Worm (Caenorhabditis elegans) whole organism, young adult: ENCODE measurements around the gene Y38H6C.4.

Source experiments
- C06A6.2 ChIP-seq: fragments of 200-800 bp; sonication (Bioruptor generic); conservative IDR thresholded peaks from 2 replicates; pipeline ENCODE4 v1.3.6; 2022; ENCODE audit warnings: missing genetic modification characterization, missing compliant biosample characterization
- Y95B8A.8 ChIP-seq: fragments of 200-800 bp; sonication (Bioruptor generic); IDR thresholded peaks from 2 replicates; pipeline ENCODE4 v1.3.6; 2022; ENCODE audit warnings: missing genetic modification reagents, missing genetic modification characterization, missing compliant biosample characterization
- ama-1 ChIP-seq, 3 experiments: fragments of 150-350 bp in 1 of 3; sonication (generic microtip) in 2 of 3; optimal IDR thresholded peaks; 2 replicates each; lab custom pipeline; 2014 to 2018; ENCODE audit warnings: missing biosample characterization in 2 of 3, missing genetic modification characterization in 2 of 3, missing genetic modification reagents in 2 of 3
- die-1 ChIP-seq: sonication (generic microtip); optimal IDR thresholded peaks from 2 replicates; lab custom pipeline; 2016; ENCODE audit warnings: missing genotype, mild to moderate bottlenecking, missing genetic modification characterization, missing compliant biosample characterization
- dpl-1 ChIP-seq: fragments of 150-350 bp; optimal IDR thresholded peaks from 2 replicates; lab custom pipeline; 2014; ENCODE audit warnings: missing biosample characterization, missing genetic modification reagents, missing genetic modification characterization
- gei-17 ChIP-seq: fragments of 200-800 bp; sonication (Bioruptor generic); optimal IDR thresholded peaks from 2 replicates; lab custom pipeline; 2018; ENCODE audit warnings: mild to moderate bottlenecking, missing genetic modification characterization, missing compliant biosample characterization
- him-1 ChIP-seq: sonication (generic microtip); optimal IDR thresholded peaks from 2 replicates; lab custom pipeline; 2016; ENCODE audit warnings: missing genotype, missing genetic modification reagents, missing genetic modification characterization, missing compliant biosample characterization
- let-526 ChIP-seq: fragments of 200-800 bp; sonication (Bioruptor generic); IDR thresholded peaks from 2 replicates; pipeline ENCODE4 v1.3.6; 2022; ENCODE audit warnings: missing genetic modification reagents, missing genetic modification characterization, missing compliant biosample characterization
- nhr-179 ChIP-seq: sonication (generic microtip); optimal IDR thresholded peaks from 2 replicates; lab custom pipeline; 2016; ENCODE audit warnings: mild to moderate bottlenecking, missing genetic modification characterization, missing compliant biosample characterization
- pha-4 ChIP-seq: fragments of 150-350 bp; sonication (generic microtip); optimal IDR thresholded peaks from 2 replicates; lab custom pipeline; 2014; ENCODE audit warnings: missing biosample characterization, missing genetic modification reagents, missing genetic modification characterization
- rpc-1 ChIP-seq, 2 experiments: fragments of 150-350 bp in 1 of 2; sonication (generic microtip) in 1 of 2; optimal IDR thresholded peaks; 2 replicates each; lab custom pipeline; 2014 to 2018; ENCODE audit warnings: missing biosample characterization in 1 of 2, missing genetic modification characterization in 1 of 2, missing genetic modification reagents in 1 of 2, missing genotype in 1 of 2
- unc-62 ChIP-seq: fragments of 150-350 bp; optimal IDR thresholded peaks from 2 replicates; lab custom pipeline; 2014; ENCODE audit warnings: missing biosample characterization, missing genetic modification reagents, missing genetic modification characterization
- ztf-25 ChIP-seq: fragments of 200-800 bp; sonication (Bioruptor generic); IDR thresholded peaks from 2 replicates; pipeline ENCODE4 v1.3.6; 2022; ENCODE audit warnings: missing genetic modification reagents, missing genetic modification characterization, missing compliant biosample characterization
- ztf-6 ChIP-seq: fragments of 200-800 bp; sonication (Bioruptor generic); IDR thresholded peaks from 2 replicates; pipeline ENCODE4 v1.3.6; 2022; ENCODE audit warnings: missing genetic modification reagents, missing genetic modification characterization, missing compliant biosample characterization

DNA sequence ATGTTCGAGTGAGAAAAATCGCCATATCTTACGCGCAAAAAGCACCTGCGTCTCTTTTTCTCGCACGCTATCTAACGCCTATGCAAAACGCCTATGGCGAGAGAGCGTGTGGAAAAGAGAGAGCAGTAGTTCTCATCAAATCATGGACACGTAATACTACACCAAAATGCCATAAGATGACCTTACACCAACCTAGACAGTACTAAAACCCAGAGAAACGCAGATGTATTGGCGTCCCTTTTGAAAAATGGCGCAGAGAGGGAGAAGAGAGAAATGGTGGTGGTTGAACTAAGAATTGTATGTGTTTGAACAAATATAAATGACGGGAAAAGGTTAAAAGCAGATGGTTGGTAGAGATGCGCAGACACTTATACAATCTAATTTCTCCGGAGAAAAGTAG lies 34.2 kb upstream of the Y38H6C.4 start, which contains the start of gene Y38H6C.16:
- TF ChIP-seq gei-17 (GFP tag; lab: Kevin White, UChicago) (no peak), let-526 (no peak), die-1 (tag; lab: Kevin White, UChicago) (no peak), unc-62 (GFP tag; lab: Kevin White, UChicago) (no peak), ztf-6 (no peak), rpc-1 (optimal IDR thresholded peaks at IDR 0.05; lab: Kevin White, UChicago) (no peak), rpc-1 (tag; optimal IDR thresholded peaks at IDR 0.05; lab: Kevin White, UChicago) (no peak), ztf-25 (GFP tag; lab: Robert Waterston, UW) (no peak), pha-4 (tag; lab: Kevin White, UChicago) (no peak), ama-1 (optimal IDR thresholded peaks at IDR 0.05; lab: Kevin White, UChicago) (no peak), ama-1 (GFP tag; optimal IDR thresholded peaks at IDR 0.05; lab: Kevin White, UChicago) (no peak), dpl-1 (GFP tag; lab: Kevin White, UChicago) (no peak), nhr-179 (tag; lab: Kevin White, UChicago) (no peak), Y95B8A.8 (GFP tag; lab: Robert Waterston, UW) (no peak), him-1 (tag; lab: Kevin White, UChicago) (no peak), C06A6.2 (GFP tag; lab: Robert Waterston, UW) (no peak)
